Fruit fly (Drosophila melanogaster) whole organism, embryonic: ENCODE measurements around the gene zld.

Experiments
- Antp ChIP-seq: fragments of 200-800 bp; sonication (Bioruptor generic); optimal IDR thresholded peaks from 3 replicates; lab custom pipeline; 2016; ENCODE audit warnings: missing biosample characterization, missing genetic modification characterization
- BEAF-32 ChIP-seq: fragments of 200-800 bp; sonication (Bioruptor generic); optimal IDR thresholded peaks from 3 replicates; lab custom pipeline; 2017; ENCODE audit warnings: missing biosample characterization, missing genetic modification characterization, mild to moderate bottlenecking, moderate library complexity, missing genetic modification reagents
- Bdp1 ChIP-seq: fragments of 200-800 bp; sonication (Bioruptor generic); optimal IDR thresholded peaks from 3 replicates; lab custom pipeline; 2016; ENCODE audit warnings: missing biosample characterization, missing genetic modification characterization
- CG10462 ChIP-seq: fragments of 200-800 bp; sonication (Bioruptor generic); optimal IDR thresholded peaks from 2 replicates; lab custom pipeline; 2016; ENCODE audit warnings: missing biosample characterization, missing genetic modification characterization
- CG1233 ChIP-seq: fragments of 200-800 bp; sonication (Bioruptor generic); optimal IDR thresholded peaks from 4 replicates; lab custom pipeline; 2018; ENCODE audit warnings: missing biosample characterization, mild to moderate bottlenecking, missing genetic modification characterization
- CG14050 ChIP-seq: fragments of 200-800 bp; sonication (Bioruptor generic); IDR thresholded peaks from 3 replicates; pipeline ENCODE4 v1.3.6; 2022; ENCODE audit warnings: missing biosample characterization, missing genetic modification characterization
- CG14710 ChIP-seq: fragments of 200-800 bp; sonication (Bioruptor generic); optimal IDR thresholded peaks from 3 replicates; lab custom pipeline; 2019; ENCODE audit warnings: missing biosample characterization, mild to moderate bottlenecking, missing genetic modification characterization, moderate library complexity
- CG15011 ChIP-seq: fragments of 200-800 bp; sonication (Bioruptor generic); optimal IDR thresholded peaks from 3 replicates; lab custom pipeline; 2018; ENCODE audit warnings: missing biosample characterization, mild to moderate bottlenecking, missing genetic modification characterization
- CG15479 ChIP-seq: fragments of 200-800 bp; sonication (Bioruptor generic); optimal IDR thresholded peaks from 3 replicates; lab custom pipeline; 2019; ENCODE audit warnings: missing biosample characterization, mild to moderate bottlenecking, missing genetic modification characterization, moderate library complexity
- CG1832 ChIP-seq: fragments of 200-800 bp; sonication (Bioruptor generic); optimal IDR thresholded peaks from 2 replicates; lab custom pipeline; 2017; ENCODE audit warnings: missing biosample characterization, mild to moderate bottlenecking, missing genetic modification characterization, inconsistent platforms
- CG3163 ChIP-seq: fragments of 200-800 bp; sonication (Bioruptor generic); optimal IDR thresholded peaks from 3 replicates; lab custom pipeline; 2016; ENCODE audit warnings: missing biosample characterization, missing genetic modification characterization
- CG3281 ChIP-seq: fragments of 200-800 bp; sonication (Bioruptor generic); optimal IDR thresholded peaks from 3 replicates; lab custom pipeline; 2017; ENCODE audit warnings: missing biosample characterization, mild to moderate bottlenecking, missing genetic modification characterization
- CG4424 ChIP-seq: fragments of 200-800 bp; sonication (Bioruptor generic); optimal IDR thresholded peaks from 3 replicates; lab custom pipeline; 2016; ENCODE audit warnings: missing biosample characterization, missing genetic modification characterization
- CG5180 ChIP-seq: fragments of 200-800 bp; sonication (Bioruptor generic); optimal IDR thresholded peaks from 3 replicates; lab custom pipeline; 2017; ENCODE audit warnings: missing biosample characterization, missing genetic modification characterization, mild to moderate bottlenecking, moderate library complexity, missing genetic modification reagents
- CG5953 ChIP-seq: fragments of 200-800 bp; sonication (Bioruptor generic); IDR thresholded peaks from 2 replicates; pipeline ENCODE4 v1.3.6; 2022; ENCODE audit warnings: missing biosample characterization, missing genetic modification characterization
- CG7839 ChIP-seq: fragments of 200-800 bp; sonication (Bioruptor generic); optimal IDR thresholded peaks from 3 replicates; lab custom pipeline; 2018; ENCODE audit warnings: missing biosample characterization, mild to moderate bottlenecking, missing genetic modification characterization, moderate library complexity
- CG9215 ChIP-seq: fragments of 200-800 bp; sonication (Bioruptor generic); IDR thresholded peaks from 2 replicates; pipeline ENCODE4 v1.3.6; 2022; ENCODE audit warnings: missing biosample characterization, missing genetic modification characterization
- Ets97D ChIP-seq: fragments of 200-800 bp; sonication (Bioruptor generic); optimal IDR thresholded peaks from 3 replicates; lab custom pipeline; 2016; ENCODE audit warnings: missing biosample characterization, missing genetic modification characterization
- Fer1 ChIP-seq: fragments of 200-800 bp; sonication (Bioruptor generic); optimal IDR thresholded peaks from 2 replicates; lab custom pipeline; 2017; ENCODE audit warnings: missing biosample characterization, mild to moderate bottlenecking, missing genetic modification characterization
- HLH3B ChIP-seq: fragments of 200-800 bp; sonication (Bioruptor generic); IDR thresholded peaks from 2 replicates; pipeline ENCODE4 v1.3.6; 2022; ENCODE audit warnings: missing biosample characterization, missing genetic modification characterization
- HLH54F ChIP-seq: fragments of 200-800 bp; sonication (Bioruptor generic); optimal IDR thresholded peaks from 3 replicates; lab custom pipeline; 2016; ENCODE audit warnings: missing biosample characterization, missing genetic modification characterization
- HmgD ChIP-seq: fragments of 200-800 bp; sonication (Bioruptor generic); optimal IDR thresholded peaks from 3 replicates; lab custom pipeline; 2016; ENCODE audit warnings: missing biosample characterization, missing genetic modification characterization
- HmgZ ChIP-seq: fragments of 200-800 bp; sonication (Bioruptor generic); optimal IDR thresholded peaks from 2 replicates; lab custom pipeline; 2018; ENCODE audit warnings: missing biosample characterization, mild to moderate bottlenecking, missing genetic modification characterization
- Hmr ChIP-seq: fragments of 200-800 bp; sonication (Bioruptor generic); optimal IDR thresholded peaks from 3 replicates; lab custom pipeline; 2017; ENCODE audit warnings: mild to moderate bottlenecking, missing biosample characterization, missing genetic modification reagents, missing genetic modification characterization
- Hr3 ChIP-seq: fragments of 200-800 bp; sonication (Bioruptor generic); optimal IDR thresholded peaks from 3 replicates; lab custom pipeline; 2016; ENCODE audit warnings: missing biosample characterization, missing genetic modification characterization
- Hr39 ChIP-seq: fragments of >200 bp; optimal IDR thresholded peaks from 2 replicates; lab custom pipeline; 2017
- Hr78 ChIP-seq, 2 experiments: fragments of 200-800 bp in 1 of 2; fragments of >200 bp in 1 of 2; sonication (Bioruptor generic) in 1 of 2; optimal IDR thresholded peaks; 2 replicates each; lab custom pipeline; 2017 to 2019; ENCODE audit warnings: missing biosample characterization in 2 of 2, missing genetic modification characterization in 2 of 2, mild to moderate bottlenecking in 1 of 2, moderate library complexity in 1 of 2
- Lhr ChIP-seq: fragments of 200-800 bp; sonication (Bioruptor generic); optimal IDR thresholded peaks from 3 replicates; lab custom pipeline; 2017; ENCODE audit warnings: mild to moderate bottlenecking, missing biosample characterization, missing genetic modification reagents, missing genetic modification characterization
- Lim3 ChIP-seq: fragments of 200-800 bp; sonication (Bioruptor generic); IDR thresholded peaks from 2 replicates; pipeline ENCODE4 v1.3.6; 2022; ENCODE audit warnings: missing biosample characterization, missing genetic modification characterization
- Ravus ChIP-seq: fragments of 200-800 bp; sonication (Bioruptor generic); IDR thresholded peaks from 2 replicates; pipeline ENCODE4 v1.3.6; 2022; ENCODE audit warnings: missing biosample characterization, missing genetic modification characterization
- Rx ChIP-seq: fragments of 200-800 bp; sonication (Bioruptor generic); IDR thresholded peaks from 2 replicates; pipeline ENCODE4 v1.3.6; 2022; ENCODE audit warnings: missing biosample characterization, missing genetic modification characterization
- Scr ChIP-seq: fragments of 200-800 bp; sonication (Bioruptor generic); IDR thresholded peaks from 2 replicates; pipeline ENCODE4 v1.3.6; 2022; ENCODE audit warnings: missing biosample characterization, missing genetic modification characterization; ENCODE audit not compliant: partially characterized antibody
- YL-1 ChIP-seq: fragments of 200-800 bp; sonication (Bioruptor generic); optimal IDR thresholded peaks from 3 replicates; lab custom pipeline; 2017; ENCODE audit warnings: missing biosample characterization, mild to moderate bottlenecking, missing genetic modification characterization
- ab ChIP-seq: fragments of 200-800 bp; sonication (Bioruptor generic); optimal IDR thresholded peaks from 2 replicates; lab custom pipeline; 2016; ENCODE audit warnings: missing biosample characterization, missing genetic modification characterization
- chif ChIP-seq, 2 experiments: fragments of 200-800 bp; sonication (Bioruptor generic); optimal IDR thresholded peaks; 3 replicates each; lab custom pipeline; 2016; ENCODE audit warnings: missing biosample characterization in 2 of 2, missing genetic modification characterization in 2 of 2
- danr ChIP-seq: fragments of 200-800 bp; sonication (Bioruptor generic); IDR thresholded peaks from 2 replicates; pipeline ENCODE4 v1.3.6; 2022; ENCODE audit warnings: missing biosample characterization, missing genetic modification characterization
- dpn ChIP-seq, 2 experiments: fragments of 200-800 bp; sonication (Bioruptor generic); optimal IDR thresholded peaks; 3 replicates each; lab custom pipeline; 2016; ENCODE audit warnings: missing biosample characterization in 2 of 2, missing genetic modification characterization in 2 of 2
- gsb-n ChIP-seq: fragments of 200-800 bp; sonication (Bioruptor generic); optimal IDR thresholded peaks from 3 replicates; lab custom pipeline; 2018; ENCODE audit warnings: missing biosample characterization, mild to moderate bottlenecking, missing genetic modification characterization
- gt ChIP-seq: fragments of 200-800 bp; sonication (Bioruptor generic); IDR thresholded peaks from 2 replicates; pipeline ENCODE4 v1.3.6; 2022; ENCODE audit warnings: missing biosample characterization, missing genetic modification characterization
- inv ChIP-seq: fragments of 200-800 bp; sonication (Bioruptor generic); IDR thresholded peaks from 2 replicates; pipeline ENCODE4 v1.3.6; 2022; ENCODE audit warnings: missing biosample characterization, missing genetic modification characterization; ENCODE audit not compliant: partially characterized antibody
- lilli ChIP-seq: fragments of 200-800 bp; sonication (Bioruptor generic); optimal IDR thresholded peaks from 3 replicates; lab custom pipeline; 2016; ENCODE audit warnings: missing biosample characterization, missing genetic modification characterization
- lmd ChIP-seq: fragments of 200-800 bp; sonication (Bioruptor generic); IDR thresholded peaks from 2 replicates; pipeline ENCODE4 v1.3.6; 2022; ENCODE audit warnings: missing biosample characterization, missing genetic modification characterization
- lola ChIP-seq, 3 experiments: fragments of >200 bp in 2 of 3; fragments of 200-800 bp in 1 of 3; sonication (Bioruptor generic) in 1 of 3; optimal IDR thresholded peaks; 2 replicates each; lab custom pipeline; 2017 to 2019; ENCODE audit warnings: missing biosample characterization in 3 of 3, missing genetic modification characterization in 3 of 3, mild to moderate bottlenecking in 1 of 3, moderate library complexity in 1 of 3
- lov ChIP-seq, 2 experiments: fragments of 200-800 bp in 1 of 2; fragments of >200 bp in 1 of 2; sonication (Bioruptor generic) in 1 of 2; IDR thresholded peaks in 1 of 2; optimal IDR thresholded peaks in 1 of 2; 2 replicates in 1 of 2; 3 replicates in 1 of 2; pipeline versions ENCODE4 v1.3.6 to Lab custom; 2017 to 2022; ENCODE audit warnings: missing biosample characterization in 1 of 2, missing genetic modification characterization in 1 of 2
- pum ChIP-seq: fragments of 200-800 bp; sonication (Bioruptor generic); optimal IDR thresholded peaks from 2 replicates; lab custom pipeline; 2016; ENCODE audit warnings: missing biosample characterization, missing genetic modification characterization
- schlank ChIP-seq: fragments of 200-800 bp; sonication (Bioruptor generic); optimal IDR thresholded peaks from 2 replicates; lab custom pipeline; 2018; ENCODE audit warnings: missing biosample characterization, mild to moderate bottlenecking, missing genetic modification characterization
- scrt ChIP-seq: fragments of 200-800 bp; sonication (Bioruptor generic); optimal IDR thresholded peaks from 2 replicates; lab custom pipeline; 2018; ENCODE audit warnings: missing biosample characterization, mild to moderate bottlenecking, missing genetic modification characterization, moderate library complexity
- slbo ChIP-seq: fragments of 200-800 bp; sonication (Bioruptor generic); IDR thresholded peaks from 2 replicates; pipeline ENCODE4 v1.3.6; 2022; ENCODE audit warnings: missing biosample characterization, missing genetic modification characterization
- sr ChIP-seq: fragments of 200-800 bp; sonication (Bioruptor generic); IDR thresholded peaks from 3 replicates; pipeline ENCODE4 v1.3.6; 2022; ENCODE audit warnings: missing biosample characterization, missing genetic modification characterization
- stwl ChIP-seq: fragments of 200-800 bp; sonication (Bioruptor generic); optimal IDR thresholded peaks from 3 replicates; lab custom pipeline; 2018; ENCODE audit warnings: missing biosample characterization, mild to moderate bottlenecking, missing genetic modification characterization, moderate library complexity
- zfh1 ChIP-seq: fragments of 200-800 bp; sonication (Bioruptor generic); IDR thresholded peaks from 3 replicates; pipeline ENCODE4 v1.3.6; 2022; ENCODE audit warnings: missing biosample characterization, missing genetic modification characterization

zld gene

dm6 chrX:19783457-19783856, at the start of gene zld (continued):
- TF ChIP-seq CG15011 (GFP tag; lab: Kevin White, UChicago) (no peak), HLH3B (GFP tag; lab: Robert Waterston, UW) (no peak), lilli (GFP tag; lab: Kevin White, UChicago) (no peak), zfh1 (GFP tag; lab: Robert Waterston, UW) (peak; percentile 54; the same call in 2 of the 3 replicates), scrt (no peak), Rx (GFP tag; lab: Robert Waterston, UW) (no peak), CG5953 (GFP tag; lab: Robert Waterston, UW) (no peak), Antp (no peak), chif (GFP tag; optimal IDR thresholded peaks at IDR 0.05; lab: Kevin White, UChicago) (no peak), CG15479 (GFP tag; lab: Kevin White, UChicago) (peak; percentile 61), Ets97D (GFP tag; lab: Kevin White, UChicago) (no peak), lmd (GFP tag; lab: Robert Waterston, UW) (no peak), HmgZ (tag; lab: Kevin White, UChicago) (no peak), gt (GFP tag; lab: Robert Waterston, UW) (no peak), CG3281 (GFP tag; lab: Kevin White, UChicago) (no peak), CG1233 (no peak), Fer1 (no peak), ab (GFP tag; lab: Kevin White, UChicago) (no peak), Lim3 (GFP tag; lab: Robert Waterston, UW) (no peak), CG14710 (no peak), sr (GFP tag; lab: Robert Waterston, UW) (no peak), Scr (GFP tag; lab: Robert Waterston, UW) (peak; percentile 39; the same call in 1 of the 2 replicates), CG7839 (tag; lab: Kevin White, UChicago) (no peak), Hr39 (lab: Kevin White, UChicago) (no peak), Bdp1 (GFP tag; lab: Kevin White, UChicago) (no peak), schlank (tag; lab: Kevin White, UChicago) (no peak), HLH54F (GFP tag; lab: Kevin White, UChicago) (no peak), danr (GFP tag; lab: Robert Waterston, UW) (no peak), gsb-n (tag; lab: Kevin White, UChicago) (peak; percentile 56), CG3163 (no peak), pum (no peak), dpn (GFP tag; optimal IDR thresholded peaks at IDR 0.05; lab: Kevin White, UChicago) (no peak), CG10462 (GFP tag; lab: Kevin White, UChicago) (no peak), CG9215 (GFP tag; lab: Robert Waterston, UW) (no peak), CG4424 (no peak), HmgD (GFP tag; lab: Kevin White, UChicago) (no peak), BEAF-32 (no peak), CG14050 (GFP tag; lab: Robert Waterston, UW) (no peak), slbo (no peak), Hmr (no peak), CG1832 (GFP tag; lab: Kevin White, UChicago) (peak; percentile 71), Hr3 (GFP tag; lab: Kevin White, UChicago) (no peak), inv (GFP tag; lab: Robert Waterston, UW) (no peak), Lhr (no peak), lov (optimal IDR thresholded peaks at IDR 0.05; lab: Kevin White, UChicago) (no peak), lov (GFP tag; IDR thresholded peaks at IDR 0.05; lab: Robert Waterston, UW) (0 out of 3 replicates have a peak, but pooled peaks have one; percentile 60), YL-1 (GFP tag; lab: Kevin White, UChicago) (no peak), Hr78 (GFP tag; optimal IDR thresholded peaks at IDR 0.05; lab: Kevin White, UChicago) (no peak), stwl (peak; percentile 2), CG5180 (GFP tag; lab: Kevin White, UChicago) (no peak), lola (GFP tag; optimal IDR thresholded peaks at IDR 0.05; lab: Kevin White, UChicago) (no peak), Ravus (GFP tag; lab: Robert Waterston, UW) (no peak)
